Worm (Caenorhabditis elegans): ENCODE measurements around the gene K05F6.8.

The K05F6.8 gene

DNA sequence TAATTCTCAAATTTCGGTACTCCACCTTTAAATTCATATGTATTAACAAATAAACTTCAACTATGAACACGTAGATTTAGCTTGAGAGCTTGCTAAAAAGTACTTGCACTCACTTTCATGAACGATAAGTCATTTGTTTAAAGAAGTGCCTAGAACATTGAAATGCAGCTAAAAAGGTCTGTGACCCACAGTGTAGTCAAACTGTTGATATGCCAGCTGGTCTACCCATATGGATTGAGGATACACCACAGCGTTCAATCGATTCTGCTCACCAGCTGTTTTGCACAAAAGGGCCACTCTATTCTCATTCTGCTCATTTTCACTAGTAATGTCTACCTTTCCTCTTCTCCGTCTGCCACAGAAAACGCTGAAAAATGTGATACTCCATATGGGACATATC, 31.6 kb downstream of the K05F6.8 start, which contains the start of gene fbxb-43:
Gene fbxb-43 (plus strand): TSS at position 301 of the 400 bp plus-strand sequence.
- no peak for TF ChIP-seq klf-2 (GFP tag; conservative IDR thresholded peaks at IDR 0.05)
- TF ChIP-seq cog-1 (tag; optimal IDR thresholded peaks at IDR 0.05), result no peak
- no peak for TF ChIP-seq med-1 (GFP tag; optimal IDR thresholded peaks at IDR 0.05; ENCODE audit: insufficient read depth)
- TF ChIP-seq ztf-29 (GFP tag; IDR thresholded peaks at IDR 0.05), result no peak
- no peak for TF ChIP-seq T22C8.4 (GFP tag; IDR thresholded peaks at IDR 0.05)
- no peak for TF ChIP-seq ztf-23 (GFP tag; IDR thresholded peaks at IDR 0.05)
- TF ChIP-seq ref-1 (GFP tag; conservative IDR thresholded peaks at IDR 0.05), result no peak
- TF ChIP-seq flt-1 (GFP tag; IDR thresholded peaks at IDR 0.05), result no peak
- TF ChIP-seq tab-1 (GFP tag; IDR thresholded peaks at IDR 0.05), result no peak

- no peak for TF ChIP-seq med-1 (GFP tag; optimal IDR thresholded peaks at IDR 0.05; ENCODE audit: insufficient read depth)
- TF ChIP-seq tab-1 (GFP tag; IDR thresholded peaks at IDR 0.05), result no peak
- no peak for TF ChIP-seq T22C8.4 (GFP tag; IDR thresholded peaks at IDR 0.05)
- TF ChIP-seq flt-1 (GFP tag; IDR thresholded peaks at IDR 0.05), result no peak
- TF ChIP-seq ztf-29 (GFP tag; IDR thresholded peaks at IDR 0.05), result no peak
- TF ChIP-seq cog-1 (tag; optimal IDR thresholded peaks at IDR 0.05), result no peak
- TF ChIP-seq ztf-23 (GFP tag; IDR thresholded peaks at IDR 0.05), result no peak
- TF ChIP-seq ref-1 (GFP tag; conservative IDR thresholded peaks at IDR 0.05), result no peak
- TF ChIP-seq klf-2 (GFP tag; conservative IDR thresholded peaks at IDR 0.05), result no peak
Measured at ce11 chrII:1529057-1529456, 38.5 kb downstream of the K05F6.8 start, which contains the start of gene Y51H7BR.4. Gene Y51H7BR.4 (plus strand): TSS chrII:1529357.

ce11 chrII:1525498-1525897, 42.0 kb downstream of the K05F6.8 start, which contains the start of gene Y51H7BR.7:
Gene Y51H7BR.7 (minus strand): TSS chrII:1525598.
- TF ChIP-seq ref-1 (GFP tag; conservative IDR thresholded peaks at IDR 0.05) (no peak), med-1 (GFP tag; optimal IDR thresholded peaks at IDR 0.05; ENCODE audit: insufficient read depth) (no peak), flt-1 (GFP tag; IDR thresholded peaks at IDR 0.05) (no peak), ztf-29 (GFP tag; IDR thresholded peaks at IDR 0.05) (no peak), T22C8.4 (GFP tag; IDR thresholded peaks at IDR 0.05) (no peak)

- TF ChIP-seq T22C8.4 (GFP tag; IDR thresholded peaks at IDR 0.05) (no peak), cog-1 (tag; optimal IDR thresholded peaks at IDR 0.05) (no peak), ztf-23 (GFP tag; IDR thresholded peaks at IDR 0.05) (no peak), tab-1 (GFP tag; IDR thresholded peaks at IDR 0.05) (no peak), ztf-29 (GFP tag; IDR thresholded peaks at IDR 0.05) (no peak), klf-2 (GFP tag; conservative IDR thresholded peaks at IDR 0.05) (no peak), med-1 (GFP tag; optimal IDR thresholded peaks at IDR 0.05; ENCODE audit: insufficient read depth) (no peak), ref-1 (GFP tag; conservative IDR thresholded peaks at IDR 0.05) (no peak), flt-1 (GFP tag; IDR thresholded peaks at IDR 0.05) (no peak)
Measured at ce11 chrII:1521956-1522355, 45.6 kb downstream of the K05F6.8 start.

DNA sequence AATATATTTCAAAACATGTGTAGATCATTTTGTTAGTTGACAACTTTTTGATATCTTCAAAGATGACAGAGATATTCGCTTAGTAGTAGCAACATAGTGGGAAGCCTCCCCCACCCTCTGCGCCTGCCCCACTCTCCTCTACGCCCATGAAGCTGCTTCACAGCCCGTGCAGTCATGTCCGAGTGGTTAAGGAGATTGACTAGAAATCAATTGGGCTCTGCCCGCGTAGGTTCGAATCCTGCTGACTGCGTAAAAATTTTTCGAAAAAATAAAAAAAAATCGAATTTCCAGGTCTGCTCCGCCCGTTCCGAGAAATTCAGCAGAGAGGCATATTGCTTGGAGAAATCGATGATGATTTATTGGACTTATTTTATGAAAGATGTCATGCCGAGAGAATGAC, 47.7 kb downstream of the K05F6.8 start:
- TF ChIP-seq ztf-29 (GFP tag; IDR thresholded peaks at IDR 0.05), result no peak
- TF ChIP-seq med-1 (GFP tag; optimal IDR thresholded peaks at IDR 0.05; ENCODE audit: insufficient read depth), result no peak
- TF ChIP-seq ztf-23 (GFP tag; IDR thresholded peaks at IDR 0.05), result peak; percentile 12; the same call in 1 of the 2 replicates
- TF ChIP-seq tab-1 (GFP tag; IDR thresholded peaks at IDR 0.05), result peak; percentile 69; the same call in 1 of the 2 replicates
- TF ChIP-seq flt-1 (GFP tag; IDR thresholded peaks at IDR 0.05), result 0 out of 2 replicates have a peak, but pooled peaks have one; percentile 23
- TF ChIP-seq T22C8.4 (GFP tag; IDR thresholded peaks at IDR 0.05), result no peak
- no peak for TF ChIP-seq klf-2 (GFP tag; conservative IDR thresholded peaks at IDR 0.05)
- TF ChIP-seq ref-1 (GFP tag; conservative IDR thresholded peaks at IDR 0.05), result no peak
- no peak for TF ChIP-seq cog-1 (tag; optimal IDR thresholded peaks at IDR 0.05)

- no peak for TF ChIP-seq ztf-23 (GFP tag; IDR thresholded peaks at IDR 0.05)
- TF ChIP-seq T22C8.4 (GFP tag; IDR thresholded peaks at IDR 0.05), result no peak
- TF ChIP-seq tab-1 (GFP tag; IDR thresholded peaks at IDR 0.05), result no peak
- no peak for TF ChIP-seq cog-1 (tag; optimal IDR thresholded peaks at IDR 0.05)
- no peak for TF ChIP-seq klf-2 (GFP tag; conservative IDR thresholded peaks at IDR 0.05)
- TF ChIP-seq ztf-29 (GFP tag; IDR thresholded peaks at IDR 0.05), result no peak
- TF ChIP-seq med-1 (GFP tag; optimal IDR thresholded peaks at IDR 0.05; ENCODE audit: insufficient read depth), result no peak
- no peak for TF ChIP-seq ref-1 (GFP tag; conservative IDR thresholded peaks at IDR 0.05)
- no peak for TF ChIP-seq flt-1 (GFP tag; IDR thresholded peaks at IDR 0.05)
Measured at ce11 chrII:1518914-1519313, 48.6 kb downstream of the K05F6.8 start, which contains the start of gene Y51H7BR.8. Gene Y51H7BR.8 (plus strand): TSS chrII:1519214.

ce11 chrII:1517354-1517753, 50.2 kb downstream of the K05F6.8 start, which contains the start of gene math-45:
Gene math-45 (minus strand): TSS chrII:1517454.
- TF ChIP-seq klf-2 (GFP tag; conservative IDR thresholded peaks at IDR 0.05) (no peak), cog-1 (tag; optimal IDR thresholded peaks at IDR 0.05) (no peak), tab-1 (GFP tag; IDR thresholded peaks at IDR 0.05) (no peak), med-1 (GFP tag; optimal IDR thresholded peaks at IDR 0.05; ENCODE audit: insufficient read depth) (no peak), ref-1 (GFP tag; conservative IDR thresholded peaks at IDR 0.05) (no peak), flt-1 (GFP tag; IDR thresholded peaks at IDR 0.05) (no peak), ztf-29 (GFP tag; IDR thresholded peaks at IDR 0.05) (no peak), T22C8.4 (GFP tag; IDR thresholded peaks at IDR 0.05) (no peak)
